Worm (Caenorhabditis elegans) whole organism, late embryonic: Measurements from ENCODE around the gene bbs-4.

ENCODE experiments used
- ama-1 ChIP-seq: fragments of 150-350 bp; optimal IDR thresholded peaks from 2 replicates; lab custom pipeline; 2014
- hlh-15 ChIP-seq: sonication (generic microtip); optimal IDR thresholded peaks from 2 replicates; lab custom pipeline; 2016; ENCODE audit warnings: missing genetic modification characterization, missing compliant biosample characterization
- hlh-30 ChIP-seq: sonication (generic microtip); optimal IDR thresholded peaks from 2 replicates; lab custom pipeline; 2017; ENCODE audit warnings: antibody characterized with exemption, missing genetic modification characterization, missing compliant biosample characterization; ENCODE audit not compliant: insufficient read depth
- pha-4 ChIP-seq: fragments of 150-350 bp; optimal IDR thresholded peaks from 2 replicates; lab custom pipeline; 2018; ENCODE audit warnings: missing biosample characterization, missing genetic modification reagents, missing genetic modification characterization

- TF ChIP-seq pha-4 (tag; lab: Kevin White, UChicago) (no peak), hlh-15 (tag; lab: Kevin White, UChicago) (no peak), hlh-30 (tag; lab: Kevin White, UChicago) (no peak), ama-1 (no peak)
These were observed 49.1 kb upstream of the bbs-4 start for ce11 chrIII:9661119-9661518.
